Worm (Caenorhabditis elegans): Measurements from ENCODE around the gene Y25C1A.14.

Gene Y25C1A.14

DNA sequence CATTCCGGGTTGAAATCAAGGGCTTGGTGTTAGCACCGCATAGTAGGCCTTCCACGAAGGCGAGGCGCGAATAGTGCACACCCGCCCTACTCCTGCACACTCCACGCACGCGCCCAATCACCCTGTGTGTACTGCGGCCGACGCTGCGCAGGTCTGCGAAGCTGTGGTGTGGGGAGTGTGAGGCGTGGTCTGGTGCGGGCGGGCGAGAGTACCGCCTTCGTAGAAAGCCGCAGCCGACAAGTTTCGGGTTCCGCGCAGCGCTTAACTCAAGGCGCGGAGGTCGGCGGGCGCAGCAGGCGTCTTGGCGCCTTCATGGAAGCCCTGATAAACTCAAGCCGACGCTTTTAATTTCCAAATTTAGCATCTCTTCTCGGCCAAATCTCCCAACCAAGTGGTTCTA lies 11.3 kb upstream of the Y25C1A.14 start:
- TF ChIP-seq nhr-12 (tag; optimal IDR thresholded peaks at IDR 0.05), result no peak

DNA sequence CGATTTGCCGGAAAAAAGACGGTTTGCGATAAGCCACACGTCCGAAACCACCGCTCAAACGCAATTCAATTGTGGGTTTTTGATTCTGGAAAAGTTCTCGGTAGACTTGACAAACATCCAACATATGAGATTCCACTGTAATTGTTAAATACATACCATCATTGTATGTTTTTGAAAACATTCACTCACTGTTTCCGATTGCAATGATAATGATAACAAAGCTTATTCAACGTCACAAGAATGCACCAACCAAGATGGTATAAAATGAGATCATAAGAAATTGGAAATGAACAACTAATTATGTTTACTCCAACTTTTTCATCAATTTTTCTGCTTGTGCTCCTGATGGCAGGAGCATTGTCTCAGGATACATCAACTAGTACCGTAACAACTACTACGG lies 9.0 kb upstream of the Y25C1A.14 start, which contains the start of gene clec-122:
clec-122 (plus strand) TSS at position 301 of the 400 bp plus-strand sequence.
- no peak for TF ChIP-seq ceh-16 (tag; optimal IDR thresholded peaks at IDR 0.05)
- no peak for TF ChIP-seq elt-1 (tag; optimal IDR thresholded peaks at IDR 0.05)
- no peak for TF ChIP-seq jun-1 (tag; optimal IDR thresholded peaks at IDR 0.05)
- TF ChIP-seq unc-39 (tag; optimal IDR thresholded peaks at IDR 0.05), result no peak
- no peak for TF ChIP-seq pqm-1 (tag; optimal IDR thresholded peaks at IDR 0.05)
- no peak for TF ChIP-seq nhr-23 (tag; optimal IDR thresholded peaks at IDR 0.05)
- TF ChIP-seq ztf-4 (tag; optimal IDR thresholded peaks at IDR 0.05), result no peak
- TF ChIP-seq mml-1 (tag; optimal IDR thresholded peaks at IDR 0.05), result no peak
- TF ChIP-seq fkh-10 (GFP tag; optimal IDR thresholded peaks at IDR 0.05), result no peak
- TF ChIP-seq ceh-9 (tag; optimal IDR thresholded peaks at IDR 0.05), result no peak
- TF ChIP-seq tbx-2 (tag; optimal IDR thresholded peaks at IDR 0.05), result no peak
- TF ChIP-seq nfya-1 (tag; optimal IDR thresholded peaks at IDR 0.05; ENCODE audit: insufficient read depth), result no peak

DNA sequence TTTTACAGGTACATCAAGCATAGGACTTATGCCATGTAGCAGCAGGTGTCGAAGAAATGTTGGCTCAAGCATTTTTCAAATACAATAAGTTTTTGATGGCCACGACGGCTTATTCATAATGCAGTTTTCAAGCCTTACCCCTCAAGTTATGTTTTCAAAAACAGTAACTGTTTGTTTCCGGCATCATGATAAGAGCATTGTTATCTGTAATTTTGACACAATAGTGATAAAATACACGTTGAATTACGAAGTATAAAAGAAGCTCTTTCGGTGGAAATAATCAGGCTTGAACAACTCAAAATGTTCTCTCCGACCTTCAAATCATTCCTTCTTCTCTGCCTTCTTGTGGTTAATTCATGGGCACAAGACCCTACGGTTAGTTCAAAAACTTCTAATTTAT lies 5.3 kb upstream of the Y25C1A.14 start, which contains the start of gene clec-121:
clec-121 (plus strand) TSS at position 301 of the 400 bp plus-strand sequence.
- TF ChIP-seq ama-1 (optimal IDR thresholded peaks at IDR 0.05) (no peak), nhr-11 (tag; optimal IDR thresholded peaks at IDR 0.05) (no peak), sea-2 (GFP tag; optimal IDR thresholded peaks at IDR 0.05) (no peak), mml-1 (tag; optimal IDR thresholded peaks at IDR 0.05) (no peak), daf-12 (tag; optimal IDR thresholded peaks at IDR 0.05) (no peak), R02D3.7 (tag; optimal IDR thresholded peaks at IDR 0.05) (no peak), elt-2 (tag; optimal IDR thresholded peaks at IDR 0.05) (no peak), egl-27 (tag; optimal IDR thresholded peaks at IDR 0.05) (no peak), snpc-4 (tag; optimal IDR thresholded peaks at IDR 0.05) (no peak), elt-1 (tag; optimal IDR thresholded peaks at IDR 0.05) (no peak), nhr-12 (tag; optimal IDR thresholded peaks at IDR 0.05) (no peak), tbx-2 (tag; optimal IDR thresholded peaks at IDR 0.05) (no peak), nhr-67 (tag; optimal IDR thresholded peaks at IDR 0.05) (no peak), nhr-23 (tag; optimal IDR thresholded peaks at IDR 0.05) (no peak), aly-2 (tag; optimal IDR thresholded peaks at IDR 0.05) (no peak), egl-5 (tag; optimal IDR thresholded peaks at IDR 0.05) (no peak), nhr-25 (tag; optimal IDR thresholded peaks at IDR 0.05) (no peak), nfya-1 (tag; optimal IDR thresholded peaks at IDR 0.05; ENCODE audit: insufficient read depth) (no peak), nhr-237 (tag; optimal IDR thresholded peaks at IDR 0.05) (no peak)

DNA sequence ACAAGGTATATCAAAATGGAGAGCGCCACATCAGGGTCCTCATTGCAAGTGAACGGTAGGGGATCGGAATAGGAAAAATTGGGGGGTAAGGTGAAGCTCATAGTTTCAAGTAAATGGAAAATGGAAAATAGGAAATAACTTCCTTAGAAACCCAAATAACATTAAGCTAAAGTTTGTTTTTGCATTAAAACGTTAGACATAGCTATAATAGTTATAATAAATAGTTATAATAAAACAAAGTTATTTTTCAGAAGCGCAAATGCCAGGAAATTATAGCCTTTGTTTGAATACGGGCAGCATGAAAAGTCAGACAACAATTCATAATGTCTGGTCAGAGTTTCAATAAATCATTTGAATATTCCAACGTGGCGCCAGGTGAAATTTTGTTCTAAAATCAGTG lies 3.8 kb upstream of the Y25C1A.14 start, which contains the start of gene srg-24:
srg-24 (minus strand) TSS at position 101 of the 400 bp plus-strand sequence.
- no peak for TF ChIP-seq ztf-11 (tag; optimal IDR thresholded peaks at IDR 0.05)
- TF ChIP-seq nhr-28 (tag; optimal IDR thresholded peaks at IDR 0.05), result no peak
- TF ChIP-seq eor-1 (tag; optimal IDR thresholded peaks at IDR 0.05), result no peak
- no peak for TF ChIP-seq nhr-43 (tag; optimal IDR thresholded peaks at IDR 0.05; ENCODE audit: poor library complexity, severe bottlenecking)
- no peak for TF ChIP-seq unc-62 (GFP tag; optimal IDR thresholded peaks at IDR 0.05)

DNA sequence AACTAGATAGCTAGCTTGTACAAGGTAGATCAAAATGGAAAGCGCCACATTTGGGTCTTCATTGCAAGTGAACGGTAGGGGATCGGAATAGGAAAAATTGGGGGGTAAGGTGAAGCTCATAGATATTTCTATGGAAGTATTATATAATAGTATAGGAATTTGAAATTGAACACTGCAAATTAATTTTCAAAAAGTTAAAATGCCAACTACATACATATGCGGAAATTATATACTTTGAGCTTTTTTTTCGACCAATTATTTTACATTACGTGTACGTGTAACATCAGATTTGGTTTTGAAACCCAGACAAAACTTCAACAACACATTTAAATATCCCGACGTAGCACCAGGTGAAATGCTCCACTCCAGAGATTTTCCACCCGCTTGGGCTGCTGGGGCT lies 697 bp downstream of the Y25C1A.14 start, which contains the start of gene srg-23:
srg-23 (minus strand) TSS at position 101 of the 400 bp plus-strand sequence.
- TF ChIP-seq egl-5 (tag; optimal IDR thresholded peaks at IDR 0.05) (no peak), nhr-12 (tag; optimal IDR thresholded peaks at IDR 0.05) (no peak), fkh-2 (tag; optimal IDR thresholded peaks at IDR 0.05) (no peak), elt-2 (tag; optimal IDR thresholded peaks at IDR 0.05) (no peak), nhr-237 (tag; optimal IDR thresholded peaks at IDR 0.05) (no peak), fkh-10 (GFP tag; optimal IDR thresholded peaks at IDR 0.05) (no peak), R02D3.7 (tag; optimal IDR thresholded peaks at IDR 0.05) (no peak), ceh-28 (tag; optimal IDR thresholded peaks at IDR 0.05) (no peak), mml-1 (tag; optimal IDR thresholded peaks at IDR 0.05) (no peak), lin-15B (tag; optimal IDR thresholded peaks at IDR 0.05) (no peak), ztf-11 (tag; optimal IDR thresholded peaks at IDR 0.05) (no peak)

All from whole organism, L3 larva.